Worm (Caenorhabditis elegans): ENCODE measurements around the gene nmt-1.
"Not testable (repeated sequence)": the region's sequence is repeated elsewhere in the genome, so short reads cannot be mapped to it uniquely, and the experiment has no call there.

Gene nmt-1

DNA sequence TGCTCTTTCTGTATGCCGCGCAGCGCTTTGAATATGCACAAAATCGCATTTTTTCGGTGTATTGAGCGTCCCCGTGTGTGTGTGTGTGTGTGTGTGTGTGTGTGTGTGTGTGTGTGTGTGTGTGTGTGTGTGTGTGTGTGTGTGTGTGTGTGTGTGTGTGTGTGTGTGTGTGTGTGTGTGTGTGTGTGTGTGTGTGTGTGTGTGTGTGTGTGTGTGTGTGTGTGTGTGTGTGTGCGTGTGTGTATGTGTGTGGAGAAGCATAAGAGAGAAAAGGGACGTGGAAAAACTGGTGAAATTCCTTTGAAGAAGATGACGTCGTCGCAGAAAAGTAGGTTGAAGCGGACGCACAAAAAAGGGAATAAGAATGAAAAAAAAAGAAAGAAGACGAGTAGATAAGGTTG is 17.3 kb upstream of the nmt-1 start:
- TF ChIP-seq Y55F3AM.14 (GFP tag; optimal IDR thresholded peaks at IDR 0.05) (peak; percentile 91), unc-55 (GFP tag; optimal IDR thresholded peaks at IDR 0.05) (peak; percentile 19), crh-2 (tag; optimal IDR thresholded peaks at IDR 0.05) (peak; percentile 16), F13H6.1 (tag; optimal IDR thresholded peaks at IDR 0.05) (peak; percentile 82), sma-9 (GFP tag; optimal IDR thresholded peaks at IDR 0.05) (peak; percentile 14), lin-13 (GFP tag; optimal IDR thresholded peaks at IDR 0.05) (peak; percentile 35), nhr-129 (tag; optimal IDR thresholded peaks at IDR 0.05) (peak; percentile 11), mdl-1 (tag; optimal IDR thresholded peaks at IDR 0.05) (peak in 1 of 2 experiments; percentile 0), lsy-2 (tag; optimal IDR thresholded peaks at IDR 0.05) (peak in 1 of 2 experiments; percentile 7)
- TF ChIP-seq sma-9 (tag; optimal IDR thresholded peaks at IDR 0.05), result not testable (repeated sequence)

DNA sequence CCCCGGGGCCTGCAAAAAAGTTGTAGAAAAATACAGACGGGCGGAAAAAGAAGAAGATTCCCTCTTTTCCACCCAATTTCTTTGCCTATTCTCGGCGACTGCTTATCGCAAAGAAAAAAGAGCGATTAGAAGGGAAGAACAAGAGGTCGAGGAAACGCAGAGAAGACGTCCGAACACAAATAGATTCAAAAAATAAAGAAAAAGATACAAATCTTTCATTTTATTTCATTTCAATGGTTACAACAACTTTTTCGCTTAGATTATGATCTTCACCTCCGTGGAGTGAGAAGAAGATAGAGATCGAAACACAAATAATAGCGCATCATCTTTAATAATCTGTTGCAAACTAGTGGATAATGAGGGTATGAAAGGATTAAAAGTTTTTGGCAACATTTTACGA is 15.9 kb upstream of the nmt-1 start:
- TF ChIP-seq egl-27 (tag; optimal IDR thresholded peaks at IDR 0.05), result peak; percentile 59
- peak; percentile 30 for TF ChIP-seq nhr-21 (tag; optimal IDR thresholded peaks at IDR 0.05)
- TF ChIP-seq sem-4 (tag; optimal IDR thresholded peaks at IDR 0.05), result peak; percentile 46
- TF ChIP-seq elt-1 (tag; optimal IDR thresholded peaks at IDR 0.05), result peak; percentile 83
- no peak for TF ChIP-seq nhr-6 (tag; optimal IDR thresholded peaks at IDR 0.05)
- TF ChIP-seq unc-62 (GFP tag; optimal IDR thresholded peaks at IDR 0.05), result no peak
- no peak for TF ChIP-seq gmeb-1 (tag; optimal IDR thresholded peaks at IDR 0.05)
- TF ChIP-seq ZK546.5 (tag; optimal IDR thresholded peaks at IDR 0.05), result no peak
- peak; percentile 8 for TF ChIP-seq lin-13 (GFP tag; optimal IDR thresholded peaks at IDR 0.05)
- no peak for TF ChIP-seq nhr-10 (tag; optimal IDR thresholded peaks at IDR 0.05)
- TF ChIP-seq Y55F3AM.14 (GFP tag; optimal IDR thresholded peaks at IDR 0.05), result no peak
- no peak for TF ChIP-seq snpc-4 (tag; optimal IDR thresholded peaks at IDR 0.05)
- TF ChIP-seq ztf-1 (GFP tag; conservative IDR thresholded peaks at IDR 0.05), result no peak
- no peak for TF ChIP-seq nhr-12 (tag; optimal IDR thresholded peaks at IDR 0.05)
- no peak for TF ChIP-seq blmp-1 (tag; optimal IDR thresholded peaks at IDR 0.05; ENCODE audit: insufficient read depth)
- TF ChIP-seq C34F6.9 (tag; optimal IDR thresholded peaks at IDR 0.05), result no peak
- no peak for TF ChIP-seq aly-2 (tag; optimal IDR thresholded peaks at IDR 0.05)
- peak in 1 of 2 experiments; percentile 31 for TF ChIP-seq lsy-2 (tag; optimal IDR thresholded peaks at IDR 0.05)
- TF ChIP-seq nhr-129 (tag; optimal IDR thresholded peaks at IDR 0.05), result no peak
- TF ChIP-seq lin-11 (tag; optimal IDR thresholded peaks at IDR 0.05), result no peak
- no peak for TF ChIP-seq R02D3.7 (tag; optimal IDR thresholded peaks at IDR 0.05)
- no peak for TF ChIP-seq zag-1 (tag; optimal IDR thresholded peaks at IDR 0.05)
- no peak for TF ChIP-seq mab-5 (tag; optimal IDR thresholded peaks at IDR 0.05)
- no peak for TF ChIP-seq nhr-25 (tag; optimal IDR thresholded peaks at IDR 0.05)
- TF ChIP-seq crh-2 (tag; optimal IDR thresholded peaks at IDR 0.05), result no peak
- no peak for TF ChIP-seq ztf-4 (tag; optimal IDR thresholded peaks at IDR 0.05)
- no peak for TF ChIP-seq lin-39 (tag; optimal IDR thresholded peaks at IDR 0.05)
- peak; percentile 56 for TF ChIP-seq sma-9 (GFP tag; optimal IDR thresholded peaks at IDR 0.05)
- TF ChIP-seq sma-9 (tag; optimal IDR thresholded peaks at IDR 0.05), result no peak
- no peak for TF ChIP-seq F13H6.1 (tag; optimal IDR thresholded peaks at IDR 0.05)
- peak; percentile 60 for TF ChIP-seq ceh-16 (tag; optimal IDR thresholded peaks at IDR 0.05)
- no peak for TF ChIP-seq alr-1 (tag; optimal IDR thresholded peaks at IDR 0.05)
- no peak for TF ChIP-seq unc-55 (GFP tag; optimal IDR thresholded peaks at IDR 0.05)
- peak; percentile 13 for TF ChIP-seq fos-1 (tag; optimal IDR thresholded peaks at IDR 0.05)
- no peak for TF ChIP-seq dmd-4 (tag; optimal IDR thresholded peaks at IDR 0.05)
- TF ChIP-seq skn-1 (tag; optimal IDR thresholded peaks at IDR 0.05), result no peak
- no peak for TF ChIP-seq unc-39 (tag; optimal IDR thresholded peaks at IDR 0.05)
- no peak for TF ChIP-seq nhr-11 (tag; optimal IDR thresholded peaks at IDR 0.05)
- no peak for TF ChIP-seq nhr-77 (tag; optimal IDR thresholded peaks at IDR 0.05)
- TF ChIP-seq nhr-23 (tag; optimal IDR thresholded peaks at IDR 0.05), result no peak

ce11 chrIII:6123647-6124046 is 7.5 kb upstream of the nmt-1 start:
- TF ChIP-seq ztf-4 (tag; optimal IDR thresholded peaks at IDR 0.05) (peak; percentile 35), mab-5 (tag; optimal IDR thresholded peaks at IDR 0.05) (no peak), C34F6.9 (tag; optimal IDR thresholded peaks at IDR 0.05) (no peak), nhr-11 (tag; optimal IDR thresholded peaks at IDR 0.05) (no peak), Y55F3AM.14 (GFP tag; optimal IDR thresholded peaks at IDR 0.05) (peak; percentile 55), crh-2 (tag; optimal IDR thresholded peaks at IDR 0.05) (peak; percentile 37), ama-1 (optimal IDR thresholded peaks at IDR 0.05) (peak; percentile 37), nhr-21 (tag; optimal IDR thresholded peaks at IDR 0.05) (no peak)
